Fruit fly (Drosophila melanogaster) whole organism, embryonic: ENCODE measurements around the gene SclB.

ENCODE experiments used
- Asciz ChIP-seq: fragments of 200-800 bp; sonication (Bioruptor generic); optimal IDR thresholded peaks from 2 replicates; lab custom pipeline; 2017; ENCODE audit warnings: missing biosample characterization, mild to moderate bottlenecking, missing genetic modification characterization, missing genetic modification reagents
- Awh ChIP-seq: fragments of 200-800 bp; sonication (Bioruptor generic); IDR thresholded peaks from 2 replicates; pipeline ENCODE4, ENCODE4 v1.3.6; 2022; ENCODE audit warnings: missing biosample characterization, missing genetic modification characterization
- B-H1 ChIP-seq: fragments of 200-800 bp; sonication (Bioruptor generic); IDR thresholded peaks from 3 replicates; pipeline ENCODE4 v1.3.6; 2022; ENCODE audit warnings: missing biosample characterization, missing genetic modification characterization
- CG10543 ChIP-seq: fragments of 200-800 bp; sonication (Bioruptor generic); optimal IDR thresholded peaks from 3 replicates; lab custom pipeline; 2017; ENCODE audit warnings: missing biosample characterization, mild to moderate bottlenecking, missing genetic modification characterization, moderate library complexity
- CG11093 ChIP-seq: fragments of 200-800 bp; sonication (Bioruptor generic); IDR thresholded peaks from 3 replicates; pipeline ENCODE4 v1.3.6; 2022; ENCODE audit warnings: missing biosample characterization, missing genetic modification characterization
- CG12071 ChIP-seq: fragments of 200-800 bp; sonication (Bioruptor generic); optimal IDR thresholded peaks from 3 replicates; lab custom pipeline; 2018; ENCODE audit warnings: missing biosample characterization, mild to moderate bottlenecking, missing genetic modification characterization
- CG12299 ChIP-seq: fragments of 200-800 bp; sonication (Bioruptor generic); optimal IDR thresholded peaks from 2 replicates; lab custom pipeline; 2018; ENCODE audit warnings: missing biosample characterization, mild to moderate bottlenecking, missing genetic modification characterization
- CG12391 ChIP-seq: fragments of 200-800 bp; sonication (Bioruptor generic); optimal IDR thresholded peaks from 3 replicates; lab custom pipeline; 2018; ENCODE audit warnings: missing biosample characterization, mild to moderate bottlenecking, missing genetic modification characterization, moderate library complexity
- CG15011 ChIP-seq: fragments of 200-800 bp; sonication (Bioruptor generic); optimal IDR thresholded peaks from 3 replicates; lab custom pipeline; 2018; ENCODE audit warnings: missing biosample characterization, mild to moderate bottlenecking, missing genetic modification characterization
- CG1529 ChIP-seq: fragments of 200-800 bp; sonication (Bioruptor generic); optimal IDR thresholded peaks from 3 replicates; lab custom pipeline; 2018; ENCODE audit warnings: missing biosample characterization, missing genetic modification characterization
- CG15514 ChIP-seq: fragments of 200-800 bp; sonication (Bioruptor generic); optimal IDR thresholded peaks from 3 replicates; lab custom pipeline; 2017; ENCODE audit warnings: missing biosample characterization, missing genetic modification characterization, mild to moderate bottlenecking, moderate library complexity, missing genetic modification reagents
- CG15601 ChIP-seq: fragments of 200-800 bp; sonication (Bioruptor generic); optimal IDR thresholded peaks from 3 replicates; lab custom pipeline; 2019; ENCODE audit warnings: missing biosample characterization, mild to moderate bottlenecking, missing genetic modification characterization, moderate library complexity
- CG2712 ChIP-seq: fragments of 200-800 bp; optimal IDR thresholded peaks from 3 replicates; lab custom pipeline; 2019; ENCODE audit warnings: missing biosample characterization, mild to moderate bottlenecking, missing genetic modification characterization, moderate library complexity
- CG3163 ChIP-seq: fragments of 200-800 bp; sonication (Bioruptor generic); optimal IDR thresholded peaks from 3 replicates; lab custom pipeline; 2016; ENCODE audit warnings: missing biosample characterization, missing genetic modification characterization
- CG32767 ChIP-seq: fragments of 200-800 bp; sonication (Bioruptor generic); IDR thresholded peaks from 2 replicates; pipeline ENCODE4 v1.3.6; 2022; ENCODE audit warnings: missing biosample characterization, missing genetic modification characterization
- CG4820 ChIP-seq: fragments of 200-800 bp; sonication (Bioruptor generic); optimal IDR thresholded peaks from 3 replicates; lab custom pipeline; 2016; ENCODE audit warnings: missing biosample characterization, missing genetic modification characterization
- CG8290 ChIP-seq, 3 experiments: fragments of 200-800 bp; sonication (Bioruptor generic); optimal IDR thresholded peaks; 2 replicates each; lab custom pipeline; 2016 to 2019; ENCODE audit warnings: missing biosample characterization in 3 of 3, missing genetic modification characterization in 3 of 3, mild to moderate bottlenecking in 2 of 3, moderate library complexity in 1 of 3
- CG8388 ChIP-seq: fragments of 200-800 bp; sonication (Bioruptor generic); optimal IDR thresholded peaks from 2 replicates; lab custom pipeline; 2019; ENCODE audit warnings: missing biosample characterization, mild to moderate bottlenecking, missing genetic modification characterization, moderate library complexity
- CG9437 ChIP-seq: fragments of 200-800 bp; sonication (Bioruptor generic); optimal IDR thresholded peaks from 2 replicates; lab custom pipeline; 2018; ENCODE audit warnings: missing biosample characterization, mild to moderate bottlenecking, missing genetic modification characterization
- Doc2 ChIP-seq: fragments of 200-800 bp; sonication (Bioruptor generic); IDR thresholded peaks from 2 replicates; pipeline ENCODE4 v1.3.6; 2022; ENCODE audit warnings: missing biosample characterization, missing genetic modification characterization
- ERR ChIP-seq: fragments of 200-800 bp; sonication (Bioruptor generic); optimal IDR thresholded peaks from 2 replicates; lab custom pipeline; 2016; ENCODE audit warnings: missing biosample characterization, missing genetic modification characterization
- Fer1 ChIP-seq: fragments of 200-800 bp; sonication (Bioruptor generic); optimal IDR thresholded peaks from 2 replicates; lab custom pipeline; 2017; ENCODE audit warnings: missing biosample characterization, mild to moderate bottlenecking, missing genetic modification characterization
- GATAe ChIP-seq: fragments of 200-800 bp; sonication (Bioruptor generic); conservative IDR thresholded peaks from 2 replicates; pipeline ENCODE4 v1.3.6; 2022; ENCODE audit warnings: missing biosample characterization, missing genetic modification characterization
- HLH3B ChIP-seq: fragments of 200-800 bp; sonication (Bioruptor generic); IDR thresholded peaks from 2 replicates; pipeline ENCODE4 v1.3.6; 2022; ENCODE audit warnings: missing biosample characterization, missing genetic modification characterization
- HmgZ ChIP-seq: fragments of 200-800 bp; sonication (Bioruptor generic); optimal IDR thresholded peaks from 2 replicates; lab custom pipeline; 2018; ENCODE audit warnings: missing biosample characterization, mild to moderate bottlenecking, missing genetic modification characterization
- Hr51 ChIP-seq, 2 experiments: fragments of 200-800 bp; sonication (Bioruptor generic); optimal IDR thresholded peaks; 2 replicates in 1 of 2; 3 replicates in 1 of 2; lab custom pipeline; 2016 to 2018; ENCODE audit warnings: missing biosample characterization in 2 of 2, missing genetic modification characterization in 2 of 2, mild to moderate bottlenecking in 1 of 2, moderate library complexity in 1 of 2
- Jarid2 ChIP-seq: fragments of 200-800 bp; sonication (Bioruptor generic); optimal IDR thresholded peaks from 3 replicates; lab custom pipeline; 2017; ENCODE audit warnings: mild to moderate bottlenecking, missing biosample characterization, missing genetic modification reagents, missing genetic modification characterization
- Sox102F ChIP-seq: fragments of 200-800 bp; sonication (Bioruptor generic); optimal IDR thresholded peaks from 2 replicates; lab custom pipeline; 2018; ENCODE audit warnings: missing biosample characterization, mild to moderate bottlenecking, missing genetic modification characterization, moderate library complexity
- Spps ChIP-seq: fragments of 200-800 bp; sonication (Bioruptor generic); optimal IDR thresholded peaks from 2 replicates; lab custom pipeline; 2018; ENCODE audit warnings: missing biosample characterization, mild to moderate bottlenecking, missing genetic modification characterization
- Xrp1 ChIP-seq: fragments of 200-800 bp; sonication (Bioruptor generic); IDR thresholded peaks from 2 replicates; pipeline ENCODE4 v1.3.6; 2022; ENCODE audit warnings: missing biosample characterization, missing genetic modification characterization
- ara ChIP-seq: fragments of 200-800 bp; sonication (Bioruptor generic); IDR thresholded peaks from 2 replicates; pipeline ENCODE4 v1.3.6; 2022; ENCODE audit warnings: missing biosample characterization, missing genetic modification characterization
- bbx ChIP-seq: fragments of 200-800 bp; sonication (Bioruptor generic); IDR thresholded peaks from 2 replicates; pipeline ENCODE4 v1.3.6; 2022; ENCODE audit warnings: missing biosample characterization, missing genetic modification characterization; ENCODE audit not compliant: partially characterized antibody
- bowl ChIP-seq: fragments of 200-800 bp; sonication (Bioruptor generic); IDR thresholded peaks from 2 replicates; pipeline ENCODE4 v1.3.6; 2022; ENCODE audit warnings: missing biosample characterization, missing genetic modification characterization
- chinmo ChIP-seq: fragments of 200-800 bp; sonication (Bioruptor generic); IDR thresholded peaks from 4 replicates; pipeline ENCODE4 v1.3.6; 2022; ENCODE audit warnings: missing biosample characterization, missing genetic modification characterization; ENCODE audit not compliant: partially characterized antibody
- chm ChIP-seq: fragments of 200-800 bp; sonication (Bioruptor generic); IDR thresholded peaks from 2 replicates; pipeline ENCODE4 v1.3.6; 2022; ENCODE audit warnings: missing biosample characterization, missing genetic modification characterization
- corto ChIP-seq: fragments of 200-800 bp; sonication (Bioruptor generic); optimal IDR thresholded peaks from 2 replicates; lab custom pipeline; 2016; ENCODE audit warnings: missing biosample characterization, mild to moderate bottlenecking, missing genetic modification characterization, moderate library complexity
- cwo ChIP-seq: fragments of 200-800 bp; sonication (Bioruptor generic); optimal IDR thresholded peaks from 3 replicates; lab custom pipeline; 2017; ENCODE audit warnings: missing biosample characterization, missing genetic modification characterization, mild to moderate bottlenecking, moderate library complexity, missing genetic modification reagents
- en ChIP-seq: fragments of 200-800 bp; sonication (Bioruptor generic); optimal IDR thresholded peaks from 2 replicates; lab custom pipeline; 2016; ENCODE audit warnings: missing biosample characterization, missing genetic modification characterization
- eve ChIP-seq, 2 experiments: fragments of >200 bp; optimal IDR thresholded peaks; 2 replicates each; lab custom pipeline; 2017; ENCODE audit warnings: missing biosample characterization in 2 of 2, missing genetic modification characterization in 2 of 2
- exex ChIP-seq: fragments of 200-800 bp; sonication (Bioruptor generic); optimal IDR thresholded peaks from 4 replicates; lab custom pipeline; 2018; ENCODE audit warnings: missing biosample characterization, mild to moderate bottlenecking, missing genetic modification characterization, moderate library complexity
- fd102C ChIP-seq: fragments of 200-800 bp; sonication (Bioruptor generic); optimal IDR thresholded peaks from 2 replicates; lab custom pipeline; 2018; ENCODE audit warnings: missing biosample characterization, mild to moderate bottlenecking, missing genetic modification characterization, moderate library complexity
- fd64A ChIP-seq: fragments of 200-800 bp; sonication (Bioruptor generic); optimal IDR thresholded peaks from 3 replicates; lab custom pipeline; 2018; ENCODE audit warnings: missing biosample characterization, mild to moderate bottlenecking, missing genetic modification characterization
- ken ChIP-seq: fragments of 200-800 bp; sonication (Bioruptor generic); IDR thresholded peaks from 3 replicates; pipeline ENCODE4 v1.3.6; 2022; ENCODE audit warnings: missing biosample characterization, missing genetic modification characterization
- mirr ChIP-seq: fragments of 200-800 bp; sonication (Bioruptor generic); optimal IDR thresholded peaks from 3 replicates; lab custom pipeline; 2018; ENCODE audit warnings: missing biosample characterization, mild to moderate bottlenecking, missing genetic modification characterization
- nom ChIP-seq: fragments of 200-800 bp; sonication (Bioruptor generic); optimal IDR thresholded peaks from 2 replicates; lab custom pipeline; 2017; ENCODE audit warnings: missing biosample characterization, missing genetic modification characterization, mild to moderate bottlenecking, moderate library complexity, missing genetic modification reagents
- ssp ChIP-seq: fragments of 200-800 bp; sonication (Bioruptor generic); IDR thresholded peaks from 2 replicates; pipeline ENCODE4 v1.3.6; 2022; ENCODE audit warnings: missing biosample characterization, missing genetic modification characterization
- wdn ChIP-seq: fragments of 200-800 bp; sonication (Bioruptor generic); IDR thresholded peaks from 2 replicates; pipeline ENCODE4 v1.3.6; 2022; ENCODE audit warnings: missing biosample characterization, missing genetic modification characterization
- zen2 ChIP-seq: fragments of 200-800 bp; sonication (Bioruptor generic); IDR thresholded peaks from 3 replicates; pipeline ENCODE4 v1.3.6; 2022; ENCODE audit warnings: missing biosample characterization, missing genetic modification characterization; ENCODE audit not compliant: partially characterized antibody
- zfh2 ChIP-seq: fragments of 200-800 bp; sonication (Bioruptor generic); optimal IDR thresholded peaks from 2 replicates; lab custom pipeline; 2016; ENCODE audit warnings: missing biosample characterization, missing genetic modification characterization

The SclB gene

DNA sequence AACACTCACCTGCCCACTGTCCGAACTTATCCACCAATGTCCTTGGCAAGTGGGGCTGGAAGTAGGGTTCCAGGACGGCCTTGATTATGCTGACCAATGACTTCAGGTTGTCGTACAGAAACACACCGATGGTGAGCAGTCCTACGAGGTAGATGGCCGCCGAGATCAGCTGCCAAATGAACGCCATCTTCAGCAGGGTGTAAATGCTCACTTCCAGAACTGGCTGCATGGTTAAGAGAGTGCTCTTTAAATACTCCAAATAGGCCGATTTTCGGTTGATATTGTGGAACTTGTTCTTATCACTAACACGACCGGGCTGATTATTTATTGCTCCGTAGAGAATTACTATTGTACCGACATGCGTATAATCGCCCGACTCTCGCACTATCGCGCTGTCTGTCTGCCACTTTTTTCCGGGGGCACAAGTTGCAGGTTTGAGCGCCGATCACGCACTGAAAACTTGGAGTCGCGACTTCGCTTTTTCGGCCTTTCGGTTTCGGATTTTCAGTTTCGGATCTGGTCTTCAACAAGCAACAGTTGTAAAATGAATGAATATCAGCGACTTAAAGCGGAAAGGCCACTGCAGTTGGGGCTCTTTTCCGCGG lies 9.1 kb downstream of the SclB start (continued):
- TF ChIP-seq CG4820 (GFP tag; lab: Kevin White, UChicago), result no peak
- no peak for TF ChIP-seq bbx (GFP tag; lab: Robert Waterston, UW)
- no peak for TF ChIP-seq HLH3B (GFP tag; lab: Robert Waterston, UW)
- TF ChIP-seq Hr51 (GFP tag; optimal IDR thresholded peaks at IDR 0.05; lab: Kevin White, UChicago), result peak in 1 of 2 experiments; percentile 1
- no peak for TF ChIP-seq ken (GFP tag; lab: Robert Waterston, UW)
- TF ChIP-seq nom (GFP tag; lab: Kevin White, UChicago), result no peak
- TF ChIP-seq CG12299, result no peak
- TF ChIP-seq ara (GFP tag; lab: Robert Waterston, UW), result no peak
- TF ChIP-seq zen2 (GFP tag; lab: Robert Waterston, UW), result no peak
- no peak for TF ChIP-seq Xrp1 (GFP tag; lab: Robert Waterston, UW)
- no peak for TF ChIP-seq fd102C (GFP tag; lab: Kevin White, UChicago)
- no peak for TF ChIP-seq CG15011 (GFP tag; lab: Kevin White, UChicago)
- TF ChIP-seq bowl (GFP tag; lab: Robert Waterston, UW), result no peak
- TF ChIP-seq CG8388 (GFP tag; lab: Kevin White, UChicago), result no peak
- TF ChIP-seq Sox102F (GFP tag; lab: Kevin White, UChicago), result no peak
- TF ChIP-seq Asciz (GFP tag; lab: Kevin White, UChicago), result no peak
- no peak for TF ChIP-seq CG32767 (GFP tag; lab: Robert Waterston, UW)
- TF ChIP-seq CG9437, result no peak
- no peak for TF ChIP-seq Jarid2
- no peak for TF ChIP-seq eve (GFP tag; optimal IDR thresholded peaks at IDR 0.05; lab: Kevin White, UChicago)
- no peak for TF ChIP-seq Awh (GFP tag; lab: Robert Waterston, UW)
- TF ChIP-seq en (GFP tag; lab: Kevin White, UChicago), result no peak
- TF ChIP-seq CG12391, result no peak
- TF ChIP-seq CG3163 (GFP tag; lab: Kevin White, UChicago), result peak; percentile 64
- peak; percentile 3 for TF ChIP-seq HmgZ (tag; lab: Kevin White, UChicago)
- no peak for TF ChIP-seq CG11093 (GFP tag; lab: Robert Waterston, UW)
- TF ChIP-seq exex, result peak; percentile 71
- TF ChIP-seq mirr (GFP tag; lab: Kevin White, UChicago), result peak; percentile 88
- no peak for TF ChIP-seq Spps (tag; lab: Kevin White, UChicago)
- no peak for TF ChIP-seq CG15514 (GFP tag; lab: Kevin White, UChicago)
- TF ChIP-seq corto, result no peak
- TF ChIP-seq B-H1 (GFP tag; lab: Robert Waterston, UW), result no peak
- TF ChIP-seq CG12071 (GFP tag; lab: Kevin White, UChicago), result peak; percentile 11
- TF ChIP-seq wdn, result no peak
- no peak for TF ChIP-seq ERR (GFP tag; lab: Kevin White, UChicago)
- no peak for TF ChIP-seq Fer1 (GFP tag; lab: Kevin White, UChicago)
- TF ChIP-seq ssp (GFP tag; lab: Robert Waterston, UW), result no peak
- TF ChIP-seq CG2712 (tag; lab: Kevin White, UChicago), result no peak
- TF ChIP-seq CG10543 (GFP tag; lab: Kevin White, UChicago), result peak; percentile 55
- TF ChIP-seq CG1529, result no peak
- TF ChIP-seq CG8290 (GFP tag; optimal IDR thresholded peaks at IDR 0.05; lab: Kevin White, UChicago), result no peak
- peak in 1 of 2 experiments; percentile 18 for TF ChIP-seq CG8290 (tag; optimal IDR thresholded peaks at IDR 0.05; lab: Kevin White, UChicago)
- 0 out of 4 replicates have a peak, but pooled peaks have one; percentile 40 for TF ChIP-seq chinmo
- no peak for TF ChIP-seq zfh2 (GFP tag; lab: Kevin White, UChicago)
- no peak for TF ChIP-seq chm (GFP tag; lab: Robert Waterston, UW)
- TF ChIP-seq CG15601 (tag; lab: Kevin White, UChicago), result peak; percentile 1
- peak; percentile 15 for TF ChIP-seq cwo
- TF ChIP-seq fd64A, result peak; percentile 3
- TF ChIP-seq GATAe (GFP tag; lab: Robert Waterston, UW), result peak; percentile 9; the same call in 1 of the 2 replicates
- no peak for TF ChIP-seq Doc2 (GFP tag; lab: Robert Waterston, UW)
